Fruit fly (Drosophila melanogaster) whole organism, embryonic: ENCODE data around the gene Sf3b6.

Source experiments
- Ada2b ChIP-seq: fragments of 200-800 bp; sonication (Bioruptor generic); IDR thresholded peaks from 2 replicates; pipeline ENCODE4 v1.3.6; 2022; ENCODE audit warnings: missing biosample characterization, missing genetic modification characterization
- CG10267 ChIP-seq: fragments of 200-800 bp; sonication (Bioruptor generic); optimal IDR thresholded peaks from 2 replicates; lab custom pipeline; 2018; ENCODE audit warnings: missing biosample characterization, mild to moderate bottlenecking, missing genetic modification characterization, moderate library complexity
- CG10321 ChIP-seq: fragments of 200-800 bp; sonication (Bioruptor generic); IDR thresholded peaks from 2 replicates; pipeline ENCODE4 v1.3.6; 2022; ENCODE audit warnings: missing biosample characterization, missing genetic modification characterization
- CG10462 ChIP-seq: fragments of 200-800 bp; sonication (Bioruptor generic); optimal IDR thresholded peaks from 2 replicates; lab custom pipeline; 2016; ENCODE audit warnings: missing biosample characterization, missing genetic modification characterization
- CG10654 ChIP-seq: fragments of 200-800 bp; sonication (Bioruptor generic); optimal IDR thresholded peaks from 2 replicates; lab custom pipeline; 2016; ENCODE audit warnings: missing biosample characterization, missing genetic modification characterization
- CG10959 ChIP-seq: fragments of 200-800 bp; sonication (Bioruptor generic); IDR thresholded peaks from 2 replicates; pipeline ENCODE4 v1.3.6; 2022; ENCODE audit warnings: missing biosample characterization, missing genetic modification characterization
- CG10979 ChIP-seq: fragments of 200-800 bp; sonication (Bioruptor generic); optimal IDR thresholded peaks from 2 replicates; lab custom pipeline; 2018; ENCODE audit warnings: missing biosample characterization, mild to moderate bottlenecking, missing genetic modification characterization, moderate library complexity
- CG14860 ChIP-seq: fragments of 200-800 bp; sonication (Bioruptor generic); IDR thresholded peaks from 3 replicates; pipeline ENCODE4 v1.3.6; 2022; ENCODE audit warnings: missing biosample characterization, missing genetic modification characterization; ENCODE audit not compliant: partially characterized antibody
- CG15601 ChIP-seq: fragments of 200-800 bp; sonication (Bioruptor generic); optimal IDR thresholded peaks from 3 replicates; lab custom pipeline; 2019; ENCODE audit warnings: missing biosample characterization, mild to moderate bottlenecking, missing genetic modification characterization, moderate library complexity
- CG17385 ChIP-seq: fragments of 200-800 bp; sonication (Bioruptor generic); optimal IDR thresholded peaks from 3 replicates; lab custom pipeline; 2018; ENCODE audit warnings: missing biosample characterization, mild to moderate bottlenecking, missing genetic modification characterization
- CG18476 ChIP-seq: fragments of 200-800 bp; sonication (Bioruptor generic); optimal IDR thresholded peaks from 2 replicates; lab custom pipeline; 2016; ENCODE audit warnings: missing biosample characterization, mild to moderate bottlenecking, missing genetic modification characterization
- CG18619 ChIP-seq: fragments of 200-800 bp; sonication (Bioruptor generic); optimal IDR thresholded peaks from 3 replicates; lab custom pipeline; 2017; ENCODE audit warnings: missing biosample characterization, mild to moderate bottlenecking, missing genetic modification characterization
- CG30431 ChIP-seq: fragments of 200-800 bp; sonication (Bioruptor generic); optimal IDR thresholded peaks from 2 replicates; lab custom pipeline; 2017; ENCODE audit warnings: missing biosample characterization, missing genetic modification characterization
- CG31365 ChIP-seq: fragments of 200-800 bp; sonication (Bioruptor generic); optimal IDR thresholded peaks from 2 replicates; lab custom pipeline; 2018; ENCODE audit warnings: missing biosample characterization, mild to moderate bottlenecking, missing genetic modification characterization
- CG31388 ChIP-seq: fragments of 200-800 bp; sonication (Bioruptor generic); optimal IDR thresholded peaks from 2 replicates; lab custom pipeline; 2016; ENCODE audit warnings: missing biosample characterization, missing genetic modification characterization
- CG31441 ChIP-seq: fragments of 200-800 bp; sonication (Bioruptor generic); IDR thresholded peaks from 2 replicates; pipeline ENCODE4 v1.3.6; 2022; ENCODE audit warnings: missing biosample characterization, missing genetic modification characterization
- CG32532 ChIP-seq: fragments of 200-800 bp; sonication (Bioruptor generic); IDR thresholded peaks from 2 replicates; pipeline ENCODE4 v1.3.6; 2022; ENCODE audit warnings: missing biosample characterization, missing genetic modification characterization
- CG33557 ChIP-seq: fragments of 200-800 bp; sonication (Bioruptor generic); optimal IDR thresholded peaks from 2 replicates; lab custom pipeline; 2019; ENCODE audit warnings: missing biosample characterization, mild to moderate bottlenecking, missing genetic modification characterization, moderate library complexity
- CG5245 ChIP-seq: fragments of 200-800 bp; sonication (Bioruptor generic); optimal IDR thresholded peaks from 3 replicates; lab custom pipeline; 2016; ENCODE audit warnings: missing biosample characterization, missing genetic modification characterization
- CG7556 ChIP-seq: fragments of 200-800 bp; sonication (Bioruptor generic); optimal IDR thresholded peaks from 2 replicates; lab custom pipeline; 2017; ENCODE audit warnings: missing biosample characterization, mild to moderate bottlenecking, missing genetic modification characterization
- CG8359 ChIP-seq: fragments of 200-800 bp; sonication (Bioruptor generic); optimal IDR thresholded peaks from 2 replicates; lab custom pipeline; 2017; ENCODE audit warnings: missing biosample characterization, mild to moderate bottlenecking, missing genetic modification characterization, borderline replicate concordance
- CoRest ChIP-seq: fragments of 200-800 bp; sonication (Bioruptor generic); optimal IDR thresholded peaks from 3 replicates; lab custom pipeline; 2018; ENCODE audit warnings: missing biosample characterization, mild to moderate bottlenecking, missing genetic modification characterization, moderate library complexity
- D ChIP-seq, 2 experiments: fragments of 200-800 bp in 1 of 2; fragments of >200 bp in 1 of 2; sonication (Bioruptor generic) in 1 of 2; optimal IDR thresholded peaks; 2 replicates in 1 of 2; 3 replicates in 1 of 2; lab custom pipeline; 2017; ENCODE audit warnings: mild to moderate bottlenecking in 1 of 2, missing biosample characterization in 1 of 2, missing genetic modification characterization in 1 of 2, missing genetic modification reagents in 1 of 2
- Fer3 ChIP-seq: fragments of 200-800 bp; sonication (Bioruptor generic); optimal IDR thresholded peaks from 2 replicates; lab custom pipeline; 2018; ENCODE audit warnings: missing biosample characterization, mild to moderate bottlenecking, missing genetic modification characterization, moderate library complexity
- HmgZ ChIP-seq: fragments of 200-800 bp; sonication (Bioruptor generic); optimal IDR thresholded peaks from 2 replicates; lab custom pipeline; 2018; ENCODE audit warnings: missing biosample characterization, mild to moderate bottlenecking, missing genetic modification characterization
- MESR4 ChIP-seq: fragments of 200-800 bp; sonication (Bioruptor generic); optimal IDR thresholded peaks from 2 replicates; lab custom pipeline; 2018; ENCODE audit warnings: missing biosample characterization, mild to moderate bottlenecking, missing genetic modification characterization, moderate library complexity
- Mad ChIP-seq: fragments of 200-800 bp; sonication (Bioruptor generic); optimal IDR thresholded peaks from 2 replicates; lab custom pipeline; 2016; ENCODE audit warnings: missing biosample characterization, missing genetic modification characterization
- Myb ChIP-seq: fragments of 200-800 bp; sonication (Bioruptor generic); optimal IDR thresholded peaks from 2 replicates; lab custom pipeline; 2016; ENCODE audit warnings: missing biosample characterization, missing genetic modification characterization
- Oaz ChIP-seq: fragments of 200-800 bp; sonication (Bioruptor generic); IDR thresholded peaks from 2 replicates; pipeline ENCODE4 v1.3.6; 2022; ENCODE audit warnings: missing biosample characterization, missing genetic modification characterization
- Pdp1 ChIP-seq, 2 experiments: fragments of 200-800 bp; sonication (Bioruptor generic); optimal IDR thresholded peaks; 3 replicates each; lab custom pipeline; 2016; ENCODE audit warnings: missing biosample characterization in 2 of 2, missing genetic modification characterization in 2 of 2, mild to moderate bottlenecking in 1 of 2, moderate library complexity in 1 of 2
- ash1 ChIP-seq: fragments of 200-800 bp; sonication (Bioruptor generic); optimal IDR thresholded peaks from 2 replicates; lab custom pipeline; 2018; ENCODE audit warnings: missing biosample characterization, mild to moderate bottlenecking, missing genetic modification characterization
- cato ChIP-seq: fragments of 200-800 bp; sonication (Bioruptor generic); optimal IDR thresholded peaks from 2 replicates; lab custom pipeline; 2016; ENCODE audit warnings: missing biosample characterization, missing genetic modification characterization, borderline replicate concordance
- crp ChIP-seq, 2 experiments: fragments of 200-800 bp; sonication (Bioruptor generic); optimal IDR thresholded peaks; 2 replicates in 1 of 2; 3 replicates in 1 of 2; lab custom pipeline; 2017; ENCODE audit warnings: missing biosample characterization in 2 of 2, missing genetic modification characterization in 2 of 2, mild to moderate bottlenecking in 1 of 2, moderate library complexity in 1 of 2
- cwo ChIP-seq: fragments of 200-800 bp; sonication (Bioruptor generic); optimal IDR thresholded peaks from 3 replicates; lab custom pipeline; 2017; ENCODE audit warnings: missing biosample characterization, missing genetic modification characterization, mild to moderate bottlenecking, moderate library complexity, missing genetic modification reagents
- dati ChIP-seq: fragments of 200-800 bp; sonication (Bioruptor generic); IDR thresholded peaks from 2 replicates; pipeline ENCODE4 v1.3.6; 2022; ENCODE audit warnings: missing biosample characterization, missing genetic modification characterization
- gce ChIP-seq: fragments of 200-800 bp; sonication (Bioruptor generic); IDR thresholded peaks from 3 replicates; pipeline ENCODE4 v1.3.6; 2022; ENCODE audit warnings: missing biosample characterization, missing genetic modification characterization
- gem ChIP-seq: fragments of 200-800 bp; sonication (Bioruptor generic); optimal IDR thresholded peaks from 2 replicates; lab custom pipeline; 2019; ENCODE audit warnings: missing biosample characterization, mild to moderate bottlenecking, missing genetic modification characterization, moderate library complexity
- h ChIP-seq: fragments of >200 bp; optimal IDR thresholded peaks from 2 replicates; lab custom pipeline; 2017
- hth ChIP-seq: fragments of >200 bp; optimal IDR thresholded peaks from 2 replicates; lab custom pipeline; 2017; ENCODE audit warnings: inconsistent platforms
- kay ChIP-seq: fragments of 200-800 bp; sonication (Bioruptor generic); optimal IDR thresholded peaks from 2 replicates; lab custom pipeline; 2016; ENCODE audit warnings: missing biosample characterization, missing genetic modification characterization
- lov ChIP-seq, 2 experiments: fragments of 200-800 bp in 1 of 2; fragments of >200 bp in 1 of 2; sonication (Bioruptor generic) in 1 of 2; IDR thresholded peaks in 1 of 2; optimal IDR thresholded peaks in 1 of 2; 2 replicates in 1 of 2; 3 replicates in 1 of 2; pipeline versions ENCODE4 v1.3.6 to Lab custom; 2017 to 2022; ENCODE audit warnings: missing biosample characterization in 1 of 2, missing genetic modification characterization in 1 of 2
- repo ChIP-seq: fragments of 200-800 bp; sonication (Bioruptor generic); optimal IDR thresholded peaks from 2 replicates; lab custom pipeline; 2016; ENCODE audit warnings: missing biosample characterization, missing genetic modification characterization
- row ChIP-seq: fragments of 200-800 bp; sonication (Bioruptor generic); IDR thresholded peaks from 3 replicates; pipeline ENCODE4 v1.3.6; 2022; ENCODE audit warnings: missing biosample characterization, missing genetic modification characterization
- sim ChIP-seq: fragments of 200-800 bp; sonication (Bioruptor generic); IDR thresholded peaks from 2 replicates; pipeline ENCODE4 v1.3.6; 2022; ENCODE audit warnings: missing biosample characterization, missing genetic modification characterization
- slp2 ChIP-seq: fragments of 200-800 bp; sonication (Bioruptor generic); optimal IDR thresholded peaks from 2 replicates; lab custom pipeline; 2016; ENCODE audit warnings: missing biosample characterization, missing genetic modification characterization
- tap ChIP-seq: fragments of 200-800 bp; optimal IDR thresholded peaks from 3 replicates; lab custom pipeline; 2019; ENCODE audit warnings: missing biosample characterization, mild to moderate bottlenecking, missing genetic modification characterization, moderate library complexity
- tin ChIP-seq: fragments of 200-800 bp; sonication (Bioruptor generic); optimal IDR thresholded peaks from 3 replicates; lab custom pipeline; 2016; ENCODE audit warnings: missing biosample characterization, missing genetic modification characterization
- twi ChIP-seq: fragments of 200-800 bp; optimal IDR thresholded peaks from 2 replicates; lab custom pipeline; 2019; ENCODE audit warnings: missing biosample characterization, mild to moderate bottlenecking, missing genetic modification characterization, moderate library complexity
- wdn ChIP-seq: fragments of 200-800 bp; sonication (Bioruptor generic); IDR thresholded peaks from 2 replicates; pipeline ENCODE4 v1.3.6; 2022; ENCODE audit warnings: missing biosample characterization, missing genetic modification characterization

The Sf3b6 gene

DNA sequence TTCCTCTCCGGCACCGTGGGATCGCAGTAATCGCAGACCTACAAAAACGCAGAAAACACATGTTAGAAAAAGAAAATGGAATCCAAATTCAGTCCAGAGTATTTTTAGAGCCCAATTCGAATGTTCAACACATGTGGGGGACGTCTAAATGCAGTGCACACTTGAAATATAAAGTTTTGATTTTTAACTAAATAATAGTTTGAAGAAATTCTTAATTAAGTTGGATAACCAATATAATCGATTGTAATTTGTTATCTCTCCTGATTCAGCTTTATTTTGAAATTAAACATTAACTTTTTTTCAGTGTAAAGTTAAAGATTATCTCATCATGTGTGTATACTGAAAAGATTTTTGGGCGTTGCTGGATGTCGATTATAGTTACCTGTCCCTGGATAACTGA lies 24.2 kb upstream of the Sf3b6 start (continued):
- TF ChIP-seq kay (GFP tag; lab: Kevin White, UChicago) (no peak), CG14860 (no peak), Pdp1 (GFP tag; optimal IDR thresholded peaks at IDR 0.05; lab: Kevin White, UChicago) (peak; percentile 22 to 75), Fer3 (tag; lab: Kevin White, UChicago) (peak; percentile 59), CG33557 (peak; percentile 57), gem (tag; lab: Kevin White, UChicago) (peak; percentile 90), CG32532 (GFP tag; lab: Robert Waterston, UW) (peak; percentile 35; the same call in 1 of the 2 replicates), wdn (no peak), CG31441 (GFP tag; lab: Robert Waterston, UW) (peak; percentile 86), crp (GFP tag; optimal IDR thresholded peaks at IDR 0.05; lab: Kevin White, UChicago) (peak in 1 of 2 experiments; percentile 22), CG10462 (peak; percentile 24), row (GFP tag; lab: Robert Waterston, UW) (peak; percentile 75), CG7556 (peak; percentile 65), CG10321 (peak; percentile 16; the same call in 1 of the 2 replicates), Mad (GFP tag; lab: Kevin White, UChicago) (peak; percentile 14), CoRest (tag; lab: Kevin White, UChicago) (peak; percentile 72), hth (lab: Kevin White, UChicago) (no peak), tap (tag; lab: Kevin White, UChicago) (peak; percentile 78), h (lab: Kevin White, UChicago) (no peak), CG15601 (tag; lab: Kevin White, UChicago) (peak; percentile 84), Ada2b (GFP tag; lab: Robert Waterston, UW) (peak; percentile 39; the same call in 1 of the 2 replicates), CG31365 (tag; lab: Kevin White, UChicago) (no peak), repo (no peak), MESR4 (GFP tag; lab: Kevin White, UChicago) (no peak), Myb (GFP tag; lab: Kevin White, UChicago) (peak; percentile 6), CG10979 (tag; lab: Kevin White, UChicago) (peak; percentile 89), dati (GFP tag; lab: Robert Waterston, UW) (0 out of 2 replicates have a peak, but pooled peaks have one; percentile 38), CG18619 (GFP tag; lab: Kevin White, UChicago) (peak; percentile 27), CG10654 (GFP tag; lab: Kevin White, UChicago) (peak; percentile 44), gce (GFP tag; lab: Robert Waterston, UW) (0 out of 3 replicates have a peak, but pooled peaks have one; percentile 62), slp2 (GFP tag; lab: Kevin White, UChicago) (peak; percentile 49), ash1 (no peak), HmgZ (tag; lab: Kevin White, UChicago) (peak; percentile 22), twi (peak; percentile 97), CG5245 (GFP tag; lab: Kevin White, UChicago) (peak; percentile 50), D (optimal IDR thresholded peaks at IDR 0.05; lab: Kevin White, UChicago) (no peak), D (GFP tag; optimal IDR thresholded peaks at IDR 0.05; lab: Kevin White, UChicago) (peak; percentile 64), CG10267 (tag; lab: Kevin White, UChicago) (peak; percentile 80), CG30431 (GFP tag; lab: Kevin White, UChicago) (peak; percentile 18), CG10959 (GFP tag; lab: Robert Waterston, UW) (peak; percentile 66; the same call in 1 of the 2 replicates), CG17385 (GFP tag; lab: Kevin White, UChicago) (peak; percentile 65), CG8359 (GFP tag; lab: Kevin White, UChicago) (peak; percentile 37), CG31388 (peak; percentile 10), sim (GFP tag; lab: Robert Waterston, UW) (peak; percentile 47; the same call in 1 of the 2 replicates), lov (optimal IDR thresholded peaks at IDR 0.05; lab: Kevin White, UChicago) (no peak), lov (GFP tag; IDR thresholded peaks at IDR 0.05; lab: Robert Waterston, UW) (0 out of 3 replicates have a peak, but pooled peaks have one; percentile 47), cato (peak; percentile 15), Oaz (GFP tag; lab: Robert Waterston, UW) (no peak), cwo (GFP tag; lab: Kevin White, UChicago) (no peak), CG18476 (GFP tag; lab: Kevin White, UChicago) (peak; percentile 13), tin (peak; percentile 48)
